Fruit fly (Drosophila melanogaster): ENCODE measurements around the gene CG34135.

Gene CG34135

dm6 chr3R:8810397-8811184 is 42.6 kb upstream of the CG34135 start:
- TF ChIP-seq CG11617 (GFP tag; optimal IDR thresholded peaks at IDR 0.05) = peak; percentile 84
- TF ChIP-seq toe (GFP tag; optimal IDR thresholded peaks at IDR 0.05) = peak; percentile 56
- TF ChIP-seq tj (GFP tag; optimal IDR thresholded peaks at IDR 0.05) = peak; percentile 65
- peak; percentile 57 for TF ChIP-seq bab1 (GFP tag; optimal IDR thresholded peaks at IDR 0.05)
- peak; percentile 70 for TF ChIP-seq pad (GFP tag; optimal IDR thresholded peaks at IDR 0.05)
- TF ChIP-seq CG12768 (GFP tag; optimal IDR thresholded peaks at IDR 0.05) = peak; percentile 93
- peak; percentile 70 for TF ChIP-seq CG1620 (GFP tag; optimal IDR thresholded peaks at IDR 0.05)
- TF ChIP-seq CG33017 (tag; optimal IDR thresholded peaks at IDR 0.05) = peak; percentile 91
- TF ChIP-seq cnc (optimal IDR thresholded peaks at IDR 0.05) = no peak
- no peak for TF ChIP-seq CG5204 (GFP tag; optimal IDR thresholded peaks at IDR 0.05)
- no peak for TF ChIP-seq Hr96 (GFP tag; optimal IDR thresholded peaks at IDR 0.05)
- peak; percentile 94 for TF ChIP-seq Crg-1 (GFP tag; optimal IDR thresholded peaks at IDR 0.05)
- TF ChIP-seq Mnt (GFP tag; optimal IDR thresholded peaks at IDR 0.05) = peak; percentile 91
- peak; percentile 93 for TF ChIP-seq ovo (GFP tag; optimal IDR thresholded peaks at IDR 0.05)
- TF ChIP-seq CG7045 (GFP tag; optimal IDR thresholded peaks at IDR 0.05) = peak; percentile 80
- peak; percentile 42 for TF ChIP-seq Clk (GFP tag; optimal IDR thresholded peaks at IDR 0.05)
- TF ChIP-seq kay (GFP tag; ENCODE audit: borderline replicate concordance) = peak; percentile 98
- peak; percentile 57 for TF ChIP-seq CG14711 (tag; optimal IDR thresholded peaks at IDR 0.05)
- TF ChIP-seq CG7101 (tag; optimal IDR thresholded peaks at IDR 0.05) = peak; percentile 87
- TF ChIP-seq cic (GFP tag; optimal IDR thresholded peaks at IDR 0.05) = peak; percentile 98

DNA sequence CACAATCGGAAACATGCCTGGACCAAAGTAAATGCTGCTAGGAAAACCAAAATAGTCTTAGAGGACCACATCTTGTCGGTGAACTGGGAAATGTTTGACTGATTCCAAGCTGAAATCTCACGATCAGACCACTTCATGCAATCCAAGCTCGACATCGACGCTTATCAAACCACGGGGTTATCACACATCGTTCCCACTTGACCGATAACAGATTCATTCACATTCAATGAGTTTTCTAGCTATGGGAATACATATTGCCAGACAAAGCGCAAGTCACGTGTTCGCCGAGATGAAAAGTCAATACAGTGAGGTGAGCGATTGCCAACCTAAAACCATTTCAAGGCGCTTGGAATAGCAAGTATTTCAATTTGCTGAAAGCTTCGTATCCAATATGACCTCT is 41.7 kb upstream of the CG34135 start:
- TF ChIP-seq cic (GFP tag; optimal IDR thresholded peaks at IDR 0.05) (peak; percentile 94), ovo (GFP tag; optimal IDR thresholded peaks at IDR 0.05) (no peak), Mnt (GFP tag; optimal IDR thresholded peaks at IDR 0.05) (peak; percentile 17), CG1620 (GFP tag; optimal IDR thresholded peaks at IDR 0.05) (no peak)

DNA sequence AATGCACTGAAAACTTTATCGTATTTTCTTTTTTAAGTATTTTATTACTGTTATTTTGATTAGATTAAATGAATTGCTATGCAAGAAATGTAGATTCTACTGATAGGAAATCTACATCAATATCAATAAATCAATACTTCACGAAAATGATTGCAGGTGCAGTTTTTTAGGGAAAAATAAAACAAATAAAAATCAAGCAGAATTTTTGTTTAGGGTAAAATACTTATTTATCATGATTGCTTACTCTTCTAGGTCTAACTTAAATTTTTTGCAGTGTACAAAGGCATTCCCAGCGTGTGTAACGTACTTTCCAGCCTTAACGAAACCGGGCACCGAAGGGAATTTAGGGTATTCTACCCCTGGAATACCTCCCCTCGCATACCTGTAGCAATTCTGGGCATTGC is 40.5 kb upstream of the CG34135 start:
- TF ChIP-seq Clk (GFP tag; optimal IDR thresholded peaks at IDR 0.05) (no peak), cnc (optimal IDR thresholded peaks at IDR 0.05) (no peak), CG33017 (tag; optimal IDR thresholded peaks at IDR 0.05) (peak; percentile 6), Hr96 (GFP tag; optimal IDR thresholded peaks at IDR 0.05) (no peak), tj (GFP tag; optimal IDR thresholded peaks at IDR 0.05) (no peak), cic (GFP tag; optimal IDR thresholded peaks at IDR 0.05) (no peak), Crg-1 (GFP tag; optimal IDR thresholded peaks at IDR 0.05) (no peak)

DNA sequence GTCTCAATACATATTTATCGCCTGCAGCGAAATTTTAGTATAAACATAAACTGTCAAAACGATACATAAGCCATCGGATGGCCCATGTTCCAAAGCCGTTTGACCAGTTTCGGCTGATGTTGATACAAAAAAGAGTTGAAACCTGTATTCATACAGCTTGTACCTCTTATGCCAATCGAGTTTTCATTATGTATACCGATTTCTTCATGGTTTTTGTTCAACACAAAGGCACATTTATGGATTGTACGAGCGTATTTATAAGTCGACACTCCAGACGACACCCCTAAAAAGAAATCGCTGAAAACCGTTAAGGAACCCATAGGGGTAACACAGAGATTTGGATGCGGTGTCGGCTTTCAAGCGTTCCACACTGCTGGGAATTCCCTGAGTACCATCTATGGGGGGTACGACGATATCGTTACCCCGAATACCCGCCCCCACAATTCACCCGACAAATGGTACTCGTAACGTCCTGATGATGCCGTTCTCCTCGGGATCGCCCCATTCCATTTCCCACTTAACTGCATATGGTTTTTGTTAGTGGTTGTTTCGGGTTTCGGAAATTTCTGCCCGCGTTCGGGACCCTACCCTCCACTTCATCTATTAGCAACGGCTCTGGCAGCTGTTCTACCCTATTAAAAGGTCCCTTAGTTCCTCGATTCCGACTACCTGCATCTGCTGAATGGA is 40.0 kb upstream of the CG34135 start:
- TF ChIP-seq bab1 (GFP tag; optimal IDR thresholded peaks at IDR 0.05) (no peak), CG5204 (GFP tag; optimal IDR thresholded peaks at IDR 0.05) (no peak), CG14711 (tag; optimal IDR thresholded peaks at IDR 0.05) (no peak), pad (GFP tag; optimal IDR thresholded peaks at IDR 0.05) (no peak), CG7045 (GFP tag; optimal IDR thresholded peaks at IDR 0.05) (no peak), CG7101 (tag; optimal IDR thresholded peaks at IDR 0.05) (no peak), tj (GFP tag; optimal IDR thresholded peaks at IDR 0.05) (no peak), CG33017 (tag; optimal IDR thresholded peaks at IDR 0.05) (no peak), toe (GFP tag; optimal IDR thresholded peaks at IDR 0.05) (no peak)

dm6 chr3R:8807048-8807447 is 39.1 kb upstream of the CG34135 start:
- no peak for TF ChIP-seq Crg-1 (GFP tag; optimal IDR thresholded peaks at IDR 0.05)
- no peak for TF ChIP-seq CG1620 (GFP tag; optimal IDR thresholded peaks at IDR 0.05)
- TF ChIP-seq CG12768 (GFP tag; optimal IDR thresholded peaks at IDR 0.05) = no peak
- TF ChIP-seq CG11617 (GFP tag; optimal IDR thresholded peaks at IDR 0.05) = no peak

dm6 chr3R:8806638-8807037 is 38.6 kb upstream of the CG34135 start:
- TF ChIP-seq toe (GFP tag; optimal IDR thresholded peaks at IDR 0.05) = no peak
- TF ChIP-seq Mnt (GFP tag; optimal IDR thresholded peaks at IDR 0.05) = no peak
- TF ChIP-seq Clk (GFP tag; optimal IDR thresholded peaks at IDR 0.05) = no peak
- no peak for TF ChIP-seq CG7045 (GFP tag; optimal IDR thresholded peaks at IDR 0.05)
- no peak for TF ChIP-seq kay (GFP tag; ENCODE audit: borderline replicate concordance)
- no peak for TF ChIP-seq CG7101 (tag; optimal IDR thresholded peaks at IDR 0.05)
- no peak for TF ChIP-seq CG5204 (GFP tag; optimal IDR thresholded peaks at IDR 0.05)
- TF ChIP-seq Crg-1 (GFP tag; optimal IDR thresholded peaks at IDR 0.05) = no peak
- no peak for TF ChIP-seq CG33017 (tag; optimal IDR thresholded peaks at IDR 0.05)
- no peak for TF ChIP-seq pad (GFP tag; optimal IDR thresholded peaks at IDR 0.05)

DNA sequence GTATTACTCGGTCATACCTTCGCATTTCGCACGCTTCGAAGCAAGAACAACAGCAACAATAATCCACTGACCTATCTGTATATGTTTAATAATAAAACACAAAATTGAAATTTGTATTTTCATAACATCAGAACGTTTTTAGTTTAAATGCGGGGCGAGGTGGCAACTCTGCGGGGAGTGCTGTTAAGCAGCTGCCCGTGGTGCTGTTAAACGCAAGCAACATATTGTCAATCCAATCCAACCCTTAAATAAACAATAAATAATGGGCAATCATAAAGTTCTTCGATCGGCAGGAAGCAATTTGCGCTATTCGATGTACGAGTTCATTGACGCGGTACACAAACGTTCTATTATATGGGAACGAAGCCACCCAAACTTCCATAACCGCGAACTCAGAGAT is 38.1 kb upstream of the CG34135 start, which contains the start of gene hng2:
TSS of gene hng2 (plus strand) at position 219 of the 400 bp plus-strand sequence.
- TF ChIP-seq cic (GFP tag; optimal IDR thresholded peaks at IDR 0.05) (no peak), CG14711 (tag; optimal IDR thresholded peaks at IDR 0.05) (no peak)

Data from whole organism, adult.